Fruit fly (Drosophila melanogaster): ENCODE results near the gene CG17193.

CG17193 gene

dm6 chr3R:20021152-20021769 is 34.6 kb downstream of the CG17193 start, which contains the start of the genes PIG-L and psidin (continued):
- peak; percentile 30 for TF ChIP-seq CG6254 (GFP tag; optimal IDR thresholded peaks at IDR 0.05)
- TF ChIP-seq D19B (GFP tag; optimal IDR thresholded peaks at IDR 0.05), result no peak
- no peak for TF ChIP-seq Hey (tag; optimal IDR thresholded peaks at IDR 0.05)
- peak; percentile 66 for TF ChIP-seq E2f1 (GFP tag; IDR thresholded peaks at IDR 0.05)
- TF ChIP-seq GATAe (GFP tag; conservative IDR thresholded peaks at IDR 0.05), result peak; percentile 22; the same call in 1 of the 2 replicates
- 0 out of 2 replicates have a peak, but pooled peaks have one; percentile 6 for TF ChIP-seq dimm (GFP tag; IDR thresholded peaks at IDR 0.05)
- TF ChIP-seq CG7786 (GFP tag; optimal IDR thresholded peaks at IDR 0.05), result peak; percentile 75
- TF ChIP-seq MESR4 (GFP tag; optimal IDR thresholded peaks at IDR 0.05), result no peak
- peak; percentile 48 for TF ChIP-seq CG12744 (GFP tag; optimal IDR thresholded peaks at IDR 0.05)
- TF ChIP-seq jigr1 (GFP tag; IDR thresholded peaks at IDR 0.05), result peak; percentile 73; the same call in 2 of the 3 replicates
- no peak for TF ChIP-seq CG17802 (tag; optimal IDR thresholded peaks at IDR 0.05)
- TF ChIP-seq Gsc (GFP tag; IDR thresholded peaks at IDR 0.05), result 0 out of 2 replicates have a peak, but pooled peaks have one; percentile 34
- peak; percentile 71 for TF ChIP-seq CG11695 (GFP tag; IDR thresholded peaks at IDR 0.05)
- peak; percentile 87 for TF ChIP-seq CG10366 (GFP tag; IDR thresholded peaks at IDR 0.05)
- peak; percentile 52; the same call in 1 of the 3 replicates for TF ChIP-seq croc (GFP tag; conservative IDR thresholded peaks at IDR 0.05)
- TF ChIP-seq wor (GFP tag; IDR thresholded peaks at IDR 0.05), result peak; percentile 55
- no peak for TF ChIP-seq fru (optimal IDR thresholded peaks at IDR 0.05)
- TF ChIP-seq CG16779 (GFP tag; IDR thresholded peaks at IDR 0.05), result no peak
- no peak for TF ChIP-seq prd (optimal IDR thresholded peaks at IDR 0.05)
- peak; percentile 84; the same call in 2 of the 3 replicates for TF ChIP-seq prd (GFP tag; IDR thresholded peaks at IDR 0.05)
- TF ChIP-seq CG18764 (GFP tag; optimal IDR thresholded peaks at IDR 0.05), result peak; percentile 68
- no peak for TF ChIP-seq CG1647 (GFP tag; optimal IDR thresholded peaks at IDR 0.05)
- peak in 1 of 3 experiments; percentile 93 for TF ChIP-seq lola (GFP tag; optimal IDR thresholded peaks at IDR 0.05)
- TF ChIP-seq CG6654 (GFP tag; optimal IDR thresholded peaks at IDR 0.05), result peak; percentile 18
- no peak for TF ChIP-seq CG8359 (GFP tag; optimal IDR thresholded peaks at IDR 0.05; ENCODE audit: borderline replicate concordance)
- TF ChIP-seq sug (tag; optimal IDR thresholded peaks at IDR 0.05), result peak; percentile 80
- TF ChIP-seq CG1529 (GFP tag; optimal IDR thresholded peaks at IDR 0.05), result peak; percentile 65
- TF ChIP-seq Max (GFP tag; optimal IDR thresholded peaks at IDR 0.05), result peak; percentile 57
- no peak for TF ChIP-seq usp (GFP tag; optimal IDR thresholded peaks at IDR 0.05)
- TF ChIP-seq phol (tag; optimal IDR thresholded peaks at IDR 0.05), result peak; percentile 84
- TF ChIP-seq CG3726 (GFP tag; IDR thresholded peaks at IDR 0.05), result no peak
- no peak for TF ChIP-seq pfk (GFP tag; optimal IDR thresholded peaks at IDR 0.05)
- TF ChIP-seq Lhr (GFP tag; optimal IDR thresholded peaks at IDR 0.05), result peak; percentile 57
- TF ChIP-seq ems (GFP tag; optimal IDR thresholded peaks at IDR 0.05), result peak; percentile 77
- TF ChIP-seq HmgZ (tag; optimal IDR thresholded peaks at IDR 0.05), result peak; percentile 54
- TF ChIP-seq tll (GFP tag; optimal IDR thresholded peaks at IDR 0.05), result peak in 1 of 2 experiments; percentile 67
- peak; percentile 73 for TF ChIP-seq tin (GFP tag; optimal IDR thresholded peaks at IDR 0.05)
- TF ChIP-seq Asciz (GFP tag; optimal IDR thresholded peaks at IDR 0.05), result no peak
- no peak for TF ChIP-seq corto (GFP tag; optimal IDR thresholded peaks at IDR 0.05)
- TF ChIP-seq CG18476 (GFP tag; optimal IDR thresholded peaks at IDR 0.05), result peak; percentile 24
- TF ChIP-seq Hr39 (optimal IDR thresholded peaks at IDR 0.05), result no peak
- TF ChIP-seq fd96Cb (tag; optimal IDR thresholded peaks at IDR 0.05), result peak; percentile 72
- peak; percentile 61 for TF ChIP-seq gcm2 (GFP tag; optimal IDR thresholded peaks at IDR 0.05)
- no peak for TF ChIP-seq aop (GFP tag; IDR thresholded peaks at IDR 0.05)
- peak; percentile 42; the same call in 2 of the 3 replicates for TF ChIP-seq Mrtf (GFP tag; IDR thresholded peaks at IDR 0.05)
- TF ChIP-seq cad (GFP tag; optimal IDR thresholded peaks at IDR 0.05), result no peak
- TF ChIP-seq CG3163 (GFP tag; optimal IDR thresholded peaks at IDR 0.05), result peak; percentile 15
- TF ChIP-seq jing (GFP tag; optimal IDR thresholded peaks at IDR 0.05), result peak; percentile 60
- TF ChIP-seq caup (GFP tag; optimal IDR thresholded peaks at IDR 0.05; ENCODE audit: severe bottlenecking), result peak; percentile 70
- TF ChIP-seq CG6689 (GFP tag; IDR thresholded peaks at IDR 0.05), result peak; percentile 79

All from whole organism, embryonic.